Worm (Caenorhabditis elegans): Measurements from ENCODE around the gene Y14H12B.1.

Y14H12B.1 gene

ce11 chrII:3906615-3907190 lies 27.5 kb upstream of the Y14H12B.1 start, which contains the start of the genes F53C3.11 and fbxb-103:
TSS of gene F53C3.11 (minus strand) at chrII:3906715.
TSS of gene fbxb-103 (plus strand) at chrII:3907140.
- no peak for TF ChIP-seq nhr-76 (tag; optimal IDR thresholded peaks at IDR 0.05)
- no peak for TF ChIP-seq ces-1 (GFP tag; optimal IDR thresholded peaks at IDR 0.05)

ce11 chrII:3908135-3908534 lies 26.1 kb upstream of the Y14H12B.1 start:
- TF ChIP-seq nhr-76 (tag; optimal IDR thresholded peaks at IDR 0.05) = no peak
- TF ChIP-seq nhr-28 (tag; optimal IDR thresholded peaks at IDR 0.05) = no peak
- no peak for TF ChIP-seq nhr-2 (tag; optimal IDR thresholded peaks at IDR 0.05)
- TF ChIP-seq lsy-2 (tag; optimal IDR thresholded peaks at IDR 0.05) = no peak
- no peak for TF ChIP-seq nhr-237 (tag; optimal IDR thresholded peaks at IDR 0.05)
- no peak for TF ChIP-seq mls-2 (tag; optimal IDR thresholded peaks at IDR 0.05)
- no peak for TF ChIP-seq ztf-11 (tag; optimal IDR thresholded peaks at IDR 0.05)
- no peak for TF ChIP-seq unc-39 (tag; optimal IDR thresholded peaks at IDR 0.05)
- TF ChIP-seq snpc-4 (tag; optimal IDR thresholded peaks at IDR 0.05) = no peak
- no peak for TF ChIP-seq elt-3 (tag; optimal IDR thresholded peaks at IDR 0.05)

- TF ChIP-seq hlh-1 (tag; optimal IDR thresholded peaks at IDR 0.05) (no peak), ces-1 (GFP tag; optimal IDR thresholded peaks at IDR 0.05) (no peak), elt-3 (tag; optimal IDR thresholded peaks at IDR 0.05) (no peak)
Observed at ce11 chrII:3909301-3909700, 24.9 kb upstream of the Y14H12B.1 start.

- TF ChIP-seq cnd-1 (tag; optimal IDR thresholded peaks at IDR 0.05) = no peak
- no peak for TF ChIP-seq mls-2 (tag; optimal IDR thresholded peaks at IDR 0.05)
- no peak for TF ChIP-seq ces-1 (GFP tag; optimal IDR thresholded peaks at IDR 0.05)
- TF ChIP-seq ceh-43 (GFP tag; optimal IDR thresholded peaks at IDR 0.05) = no peak
- TF ChIP-seq drap-1 (GFP tag; optimal IDR thresholded peaks at IDR 0.05) = no peak
- TF ChIP-seq unc-39 (tag; optimal IDR thresholded peaks at IDR 0.05) = no peak
- TF ChIP-seq ceh-83 (GFP tag; optimal IDR thresholded peaks at IDR 0.05) = no peak
- TF ChIP-seq nhr-76 (tag; optimal IDR thresholded peaks at IDR 0.05) = no peak
- TF ChIP-seq nhr-28 (tag; optimal IDR thresholded peaks at IDR 0.05) = no peak
- TF ChIP-seq lin-13 (tag; optimal IDR thresholded peaks at IDR 0.05) = no peak
Observed at ce11 chrII:3910737-3911136, 23.5 kb upstream of the Y14H12B.1 start, which contains the start of gene bcmo-2. TSS of gene bcmo-2 (minus strand) at chrII:3910837.

ce11 chrII:3911284-3911683 lies 23.0 kb upstream of the Y14H12B.1 start:
- TF ChIP-seq snpc-4 (tag; optimal IDR thresholded peaks at IDR 0.05) (no peak), mls-2 (tag; optimal IDR thresholded peaks at IDR 0.05) (no peak), unc-120 (tag; optimal IDR thresholded peaks at IDR 0.05; ENCODE audit: poor library complexity, severe bottlenecking) (no peak), flh-1 (GFP tag; optimal IDR thresholded peaks at IDR 0.05) (no peak), drap-1 (GFP tag; optimal IDR thresholded peaks at IDR 0.05) (no peak), pha-4 (tag; optimal IDR thresholded peaks at IDR 0.05) (no peak), nhr-2 (tag; optimal IDR thresholded peaks at IDR 0.05) (no peak), unc-39 (tag; optimal IDR thresholded peaks at IDR 0.05) (no peak), mab-5 (tag; optimal IDR thresholded peaks at IDR 0.05) (no peak), sptf-1 (tag; optimal IDR thresholded peaks at IDR 0.05) (no peak), lin-13 (tag; optimal IDR thresholded peaks at IDR 0.05) (no peak), ham-2 (GFP tag; optimal IDR thresholded peaks at IDR 0.05) (no peak), nhr-237 (tag; optimal IDR thresholded peaks at IDR 0.05) (no peak), unc-62 (GFP tag; optimal IDR thresholded peaks at IDR 0.05) (no peak), zip-8 (tag; optimal IDR thresholded peaks at IDR 0.05) (no peak), nhr-12 (tag; optimal IDR thresholded peaks at IDR 0.05) (no peak), M03D4.4 (tag; optimal IDR thresholded peaks at IDR 0.05) (no peak), elt-3 (tag; optimal IDR thresholded peaks at IDR 0.05) (no peak), lsy-2 (tag; optimal IDR thresholded peaks at IDR 0.05) (no peak), sem-2 (GFP tag; optimal IDR thresholded peaks at IDR 0.05) (no peak)

- TF ChIP-seq blmp-1 (tag; optimal IDR thresholded peaks at IDR 0.05) (no peak), unc-120 (tag; optimal IDR thresholded peaks at IDR 0.05; ENCODE audit: poor library complexity, severe bottlenecking) (no peak), ces-1 (GFP tag; optimal IDR thresholded peaks at IDR 0.05) (no peak)
Observed at ce11 chrII:3911716-3912115, 22.5 kb upstream of the Y14H12B.1 start, which contains the start of gene F53C3.1. TSS of gene F53C3.1 (plus strand) at chrII:3912016.
